Worm (Caenorhabditis elegans) whole organism, mixed stage, embryonic: ENCODE results near the gene vps-35.

Experiments used
- bed-3 ChIP-seq: fragments of 200-800 bp; sonication (Bioruptor generic); optimal IDR thresholded peaks from 3 replicates; lab custom pipeline; 2018; ENCODE audit warnings: mild to moderate bottlenecking, missing genetic modification characterization, moderate library complexity, missing compliant biosample characterization
- ceh-39 ChIP-seq: fragments of 150-350 bp; optimal IDR thresholded peaks from 2 replicates; lab custom pipeline; 2014; ENCODE audit warnings: missing biosample characterization, missing genetic modification characterization
- ces-1 ChIP-seq: fragments of 150-350 bp; optimal IDR thresholded peaks from 2 replicates; lab custom pipeline; 2014; ENCODE audit warnings: missing biosample characterization, missing genetic modification reagents, missing genetic modification characterization
- cnd-1 ChIP-seq: fragments of 200-800 bp; sonication (Bioruptor generic); optimal IDR thresholded peaks from 2 replicates; lab custom pipeline; 2018; ENCODE audit warnings: mild to moderate bottlenecking, missing genetic modification characterization, missing compliant biosample characterization
- drap-1 ChIP-seq: fragments of 200-800 bp; sonication (Bioruptor generic); optimal IDR thresholded peaks from 3 replicates; lab custom pipeline; 2018; ENCODE audit warnings: mild to moderate bottlenecking, missing genetic modification characterization, missing compliant biosample characterization
- elt-1 ChIP-seq: sonication (generic microtip); optimal IDR thresholded peaks from 2 replicates; lab custom pipeline; 2017; ENCODE audit warnings: missing genetic modification characterization, mild to moderate bottlenecking, missing compliant biosample characterization, antibody characterized with exemption, moderate library complexity, borderline replicate concordance; ENCODE audit not compliant: insufficient read depth
- elt-3 ChIP-seq: fragments of 150-350 bp; optimal IDR thresholded peaks from 2 replicates; lab custom pipeline; 2014; ENCODE audit warnings: missing biosample characterization, missing genetic modification characterization
- flh-1 ChIP-seq: fragments of 200-800 bp; sonication (Bioruptor generic); optimal IDR thresholded peaks from 2 replicates; lab custom pipeline; 2018; ENCODE audit warnings: mild to moderate bottlenecking, missing genetic modification characterization, moderate library complexity, missing compliant biosample characterization
- ham-2 ChIP-seq: fragments of 200-800 bp; sonication (Bioruptor generic); optimal IDR thresholded peaks from 2 replicates; lab custom pipeline; 2018; ENCODE audit warnings: mild to moderate bottlenecking, missing genetic modification characterization, missing compliant biosample characterization
- hlh-1 ChIP-seq: fragments of 150-350 bp; optimal IDR thresholded peaks from 2 replicates; lab custom pipeline; 2014; ENCODE audit warnings: missing biosample characterization, missing genetic modification reagents, missing genetic modification characterization
- lin-13 ChIP-seq: fragments of 150-350 bp; optimal IDR thresholded peaks from 2 replicates; lab custom pipeline; 2014; ENCODE audit warnings: missing biosample characterization, missing genetic modification characterization
- lin-32 ChIP-seq: fragments of 200-800 bp; sonication (Bioruptor generic); optimal IDR thresholded peaks from 2 replicates; lab custom pipeline; 2018; ENCODE audit warnings: mild to moderate bottlenecking, missing genetic modification characterization, missing compliant biosample characterization
- lsy-2 ChIP-seq: fragments of 150-350 bp; optimal IDR thresholded peaks from 2 replicates; lab custom pipeline; 2014; ENCODE audit warnings: missing biosample characterization, missing genetic modification characterization
- mab-5 ChIP-seq: fragments of 150-350 bp; optimal IDR thresholded peaks from 2 replicates; lab custom pipeline; 2014; ENCODE audit warnings: missing biosample characterization, missing genetic modification characterization
- mls-2 ChIP-seq: sonication (generic microtip); optimal IDR thresholded peaks from 2 replicates; lab custom pipeline; 2016; ENCODE audit warnings: mild to moderate bottlenecking, missing genetic modification characterization, moderate library complexity, missing compliant biosample characterization
- nhr-12 ChIP-seq: fragments of 150-350 bp; optimal IDR thresholded peaks from 2 replicates; lab custom pipeline; 2014; ENCODE audit warnings: missing biosample characterization, missing genetic modification characterization
- nhr-2 ChIP-seq: fragments of 150-350 bp; optimal IDR thresholded peaks from 2 replicates; lab custom pipeline; 2014; ENCODE audit warnings: missing biosample characterization, missing genetic modification characterization
- nhr-237 ChIP-seq: fragments of 150-350 bp; optimal IDR thresholded peaks from 2 replicates; lab custom pipeline; 2014; ENCODE audit warnings: missing biosample characterization, missing genetic modification characterization
- nhr-28 ChIP-seq: fragments of 150-350 bp; optimal IDR thresholded peaks from 2 replicates; lab custom pipeline; 2014; ENCODE audit warnings: missing biosample characterization, missing genetic modification characterization
- nhr-76 ChIP-seq: sonication (generic microtip); optimal IDR thresholded peaks from 2 replicates; lab custom pipeline; 2017; ENCODE audit warnings: missing biosample characterization, missing genetic modification characterization
- pha-4 ChIP-seq: fragments of 150-350 bp; optimal IDR thresholded peaks from 2 replicates; lab custom pipeline; 2018; ENCODE audit warnings: missing biosample characterization, missing genetic modification reagents, missing genetic modification characterization
- sem-2 ChIP-seq: fragments of 200-800 bp; sonication (Bioruptor generic); optimal IDR thresholded peaks from 2 replicates; lab custom pipeline; 2018; ENCODE audit warnings: mild to moderate bottlenecking, missing genetic modification characterization, missing compliant biosample characterization
- snpc-4 ChIP-seq: fragments of 150-350 bp; optimal IDR thresholded peaks from 2 replicates; lab custom pipeline; 2014; ENCODE audit warnings: missing biosample characterization, missing genetic modification characterization
- sptf-1 ChIP-seq: sonication (generic microtip); optimal IDR thresholded peaks from 2 replicates; lab custom pipeline; 2017; ENCODE audit warnings: mild to moderate bottlenecking, missing genetic modification characterization, moderate library complexity, missing compliant biosample characterization
- tbx-8 ChIP-seq: fragments of 200-800 bp; sonication (Bioruptor generic); optimal IDR thresholded peaks from 2 replicates; lab custom pipeline; 2018; ENCODE audit warnings: mild to moderate bottlenecking, missing genetic modification characterization, moderate library complexity, missing compliant biosample characterization
- unc-120 ChIP-seq: sonication (generic microtip); optimal IDR thresholded peaks from 2 replicates; lab custom pipeline; 2017; ENCODE audit warnings: missing genetic modification characterization, missing compliant biosample characterization; ENCODE audit not compliant: poor library complexity, severe bottlenecking
- unc-39 ChIP-seq: fragments of 150-350 bp; optimal IDR thresholded peaks from 2 replicates; lab custom pipeline; 2014; ENCODE audit warnings: missing biosample characterization, missing genetic modification characterization
- unc-62 ChIP-seq: fragments of 150-350 bp; optimal IDR thresholded peaks from 2 replicates; lab custom pipeline; 2014; ENCODE audit warnings: missing biosample characterization, missing genetic modification reagents, missing genetic modification characterization
- zip-8 ChIP-seq: fragments of 150-350 bp; optimal IDR thresholded peaks from 2 replicates; lab custom pipeline; 2014; ENCODE audit warnings: missing biosample characterization, missing genetic modification characterization
- ztf-11 ChIP-seq: fragments of 150-350 bp; optimal IDR thresholded peaks from 2 replicates; lab custom pipeline; 2014; ENCODE audit warnings: missing biosample characterization, missing genetic modification characterization

The vps-35 gene

DNA sequence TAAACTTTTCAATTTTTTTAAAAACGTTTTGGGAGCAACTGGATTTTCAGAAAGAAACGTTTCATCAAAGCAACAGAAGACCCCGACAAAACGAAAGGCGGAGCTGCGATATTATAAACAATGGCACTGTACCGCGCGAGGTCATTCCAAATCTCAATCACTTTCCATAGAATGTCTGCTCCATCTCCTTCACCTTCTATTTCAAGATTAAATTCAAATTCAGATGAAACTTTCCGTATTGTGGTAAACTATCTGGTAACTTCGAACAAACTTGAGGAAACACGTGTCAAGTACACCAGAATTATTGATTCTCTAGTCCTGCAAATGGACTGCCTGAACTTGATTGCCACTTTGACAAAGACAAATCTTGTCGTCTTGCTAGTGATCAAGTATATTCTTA lies 33.2 kb downstream of the vps-35 start, which contains the start of gene F28B12.6:
Gene F28B12.6, plus strand, starts transcription at position 49 of the 400 bp plus-strand sequence.
- TF ChIP-seq sem-2 (GFP tag; lab: Kevin White, UChicago): no peak
- TF ChIP-seq unc-62 (GFP tag; lab: Kevin White, UChicago): no peak
- no peak for TF ChIP-seq ces-1 (GFP tag; lab: Kevin White, UChicago)
- no peak for TF ChIP-seq flh-1 (GFP tag; lab: Kevin White, UChicago)

- no peak for TF ChIP-seq pha-4
- TF ChIP-seq nhr-28 (tag; lab: Kevin White, UChicago): no peak
- TF ChIP-seq elt-3 (tag; lab: Kevin White, UChicago): no peak
- TF ChIP-seq ztf-11 (tag; lab: Kevin White, UChicago): no peak
- no peak for TF ChIP-seq nhr-237 (tag; lab: Kevin White, UChicago)
- no peak for TF ChIP-seq sptf-1 (tag; lab: Kevin White, UChicago)
- TF ChIP-seq nhr-2 (tag; lab: Kevin White, UChicago): no peak
- TF ChIP-seq tbx-8 (GFP tag; lab: Kevin White, UChicago): no peak
Observed at ce11 chrII:5942593-5942992, 35.0 kb downstream of the vps-35 start, which contains the start of gene F28B12.1. Gene F28B12.1, plus strand, starts transcription at chrII:5942927.

- TF ChIP-seq lsy-2: no peak
- TF ChIP-seq zip-8 (tag; lab: Kevin White, UChicago): no peak
- no peak for TF ChIP-seq mab-5
- TF ChIP-seq ham-2 (GFP tag; lab: Kevin White, UChicago): no peak
- TF ChIP-seq elt-1 (tag; lab: Kevin White, UChicago): no peak
- TF ChIP-seq nhr-2 (tag; lab: Kevin White, UChicago): no peak
- TF ChIP-seq ceh-39: no peak
- no peak for TF ChIP-seq nhr-237 (tag; lab: Kevin White, UChicago)
- TF ChIP-seq tbx-8 (GFP tag; lab: Kevin White, UChicago): no peak
- TF ChIP-seq sptf-1 (tag; lab: Kevin White, UChicago): no peak
- TF ChIP-seq mls-2 (tag; lab: Kevin White, UChicago): no peak
- no peak for TF ChIP-seq nhr-76 (tag; lab: Kevin White, UChicago)
- TF ChIP-seq bed-3 (GFP tag; lab: Kevin White, UChicago): no peak
- no peak for TF ChIP-seq hlh-1 (tag; lab: Kevin White, UChicago)
- TF ChIP-seq lin-32 (GFP tag; lab: Kevin White, UChicago): no peak
- TF ChIP-seq drap-1 (GFP tag; lab: Kevin White, UChicago): no peak
- no peak for TF ChIP-seq flh-1 (GFP tag; lab: Kevin White, UChicago)
- TF ChIP-seq lin-13 (tag; lab: Kevin White, UChicago): no peak
Observed at ce11 chrII:5944268-5944667, 36.7 kb downstream of the vps-35 start, which contains the start of gene B0034.2. Gene B0034.2, minus strand, starts transcription at chrII:5944368.

DNA sequence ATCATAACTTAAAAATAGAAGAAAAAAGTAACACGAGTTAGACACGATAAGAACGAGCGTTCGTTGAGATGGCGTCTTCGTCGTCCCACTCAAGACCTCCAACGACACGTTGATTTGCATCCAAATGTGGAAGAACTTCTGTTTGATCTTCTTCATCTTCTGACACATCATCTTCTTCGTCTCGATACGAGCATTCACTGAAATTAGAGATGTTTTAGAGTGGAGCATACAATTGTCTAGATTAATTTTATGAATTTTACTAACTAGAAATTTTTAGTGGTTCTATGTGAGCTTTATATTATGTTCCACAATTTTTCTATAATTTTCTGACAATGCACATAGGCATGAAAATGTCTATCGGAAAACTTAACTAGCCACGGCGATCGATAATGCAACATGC lies 38.2 kb downstream of the vps-35 start:
- no peak for TF ChIP-seq nhr-12
- TF ChIP-seq ceh-39: no peak
- TF ChIP-seq pha-4: no peak
- no peak for TF ChIP-seq unc-62 (GFP tag; lab: Kevin White, UChicago)
- no peak for TF ChIP-seq snpc-4 (tag; lab: Kevin White, UChicago)
- no peak for TF ChIP-seq unc-39 (tag; lab: Kevin White, UChicago)
- TF ChIP-seq bed-3 (GFP tag; lab: Kevin White, UChicago): no peak
- no peak for TF ChIP-seq nhr-237 (tag; lab: Kevin White, UChicago)
- no peak for TF ChIP-seq lin-13 (tag; lab: Kevin White, UChicago)
- TF ChIP-seq cnd-1 (tag; lab: Kevin White, UChicago): no peak
- no peak for TF ChIP-seq unc-120 (tag; lab: Kevin White, UChicago)
- no peak for TF ChIP-seq hlh-1 (tag; lab: Kevin White, UChicago)
- TF ChIP-seq mab-5: no peak

DNA sequence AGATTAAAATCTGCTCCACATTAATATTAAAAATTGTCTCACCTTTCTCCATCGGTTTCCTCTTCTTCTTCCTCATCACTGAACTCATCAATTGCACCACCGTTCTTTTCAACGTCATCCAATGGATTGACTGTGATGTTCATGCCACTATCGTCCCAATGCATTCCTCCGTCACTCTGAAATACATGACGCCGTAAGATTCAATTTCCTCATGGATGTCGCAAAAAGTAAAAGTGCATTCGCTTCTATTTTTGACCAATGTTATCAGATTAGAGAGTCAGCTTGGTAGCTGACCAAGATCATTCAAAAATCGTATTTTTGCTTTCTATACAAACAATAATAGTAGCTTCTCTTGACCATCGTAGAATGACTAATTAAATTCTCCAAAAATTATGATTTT lies 38.8 kb downstream of the vps-35 start:
- TF ChIP-seq nhr-12: no peak

- TF ChIP-seq mls-2 (tag; lab: Kevin White, UChicago): no peak
- no peak for TF ChIP-seq hlh-1 (tag; lab: Kevin White, UChicago)
- TF ChIP-seq lin-32 (GFP tag; lab: Kevin White, UChicago): no peak
- TF ChIP-seq zip-8 (tag; lab: Kevin White, UChicago): no peak
- TF ChIP-seq flh-1 (GFP tag; lab: Kevin White, UChicago): no peak
- no peak for TF ChIP-seq pha-4
- TF ChIP-seq cnd-1 (tag; lab: Kevin White, UChicago): no peak
- no peak for TF ChIP-seq sem-2 (GFP tag; lab: Kevin White, UChicago)
Observed at ce11 chrII:5948681-5949080, 41.1 kb downstream of the vps-35 start.
